Fruit fly (Drosophila melanogaster) Kc167 (cell line): ENCODE data around the gene CycB3.

Experiments used
- Myc ChIP-seq: fragments of >200 bp; optimal IDR thresholded peaks from 2 replicates; lab custom pipeline; 2017; ENCODE audit warnings: missing external identifiers
- h ChIP-seq: fragments of >200 bp; optimal IDR thresholded peaks from 3 replicates; lab custom pipeline; 2018; ENCODE audit warnings: missing external identifiers
- psq ChIP-seq: fragments of >200 bp; optimal IDR thresholded peaks from 2 replicates; lab custom pipeline; 2017; ENCODE audit warnings: missing external identifiers

dm6 chr3R:24870389-24871048 is at the start of gene CycB3:
- no peak for TF ChIP-seq Myc (lab: Kevin White, UChicago)
- TF ChIP-seq psq (lab: Kevin White, UChicago) = no peak
- no peak for TF ChIP-seq h (lab: Kevin White, UChicago)
